Worm (Caenorhabditis elegans) whole organism, L4 larva: ENCODE measurements around the gene lips-1.

ENCODE experiments used
- D1046.2 ChIP-seq: fragments of 200-800 bp; sonication (Bioruptor generic); IDR thresholded peaks from 2 replicates; pipeline ENCODE4 v1.3.6; 2022; ENCODE audit warnings: missing genetic modification characterization, missing compliant biosample characterization
- F37D6.2 ChIP-seq: sonication (generic microtip); optimal IDR thresholded peaks from 2 replicates; lab custom pipeline; 2016; ENCODE audit warnings: mild to moderate bottlenecking, missing genetic modification characterization, missing compliant biosample characterization
- F44E2.7 ChIP-seq: fragments of 200-800 bp; sonication (Bioruptor generic); IDR thresholded peaks from 2 replicates; pipeline ENCODE4 v2.1.2; 2022; ENCODE audit warnings: missing genetic modification characterization, missing compliant biosample characterization
- T26A8.4 ChIP-seq: fragments of 200-800 bp; sonication (Bioruptor generic); IDR thresholded peaks from 2 replicates; pipeline ENCODE4 v1.3.6; 2022; ENCODE audit warnings: missing genetic modification characterization, missing compliant biosample characterization
- Y48G9A.11 ChIP-seq: fragments of 200-800 bp; sonication (Bioruptor generic); IDR thresholded peaks from 2 replicates; pipeline ENCODE4 v1.3.6; 2022; ENCODE audit warnings: missing genetic modification reagents, missing genetic modification characterization, missing compliant biosample characterization
- Y5F2A.4 ChIP-seq: fragments of 200-800 bp; sonication (Bioruptor generic); optimal IDR thresholded peaks from 2 replicates; lab custom pipeline; 2018; ENCODE audit warnings: mild to moderate bottlenecking, missing genetic modification characterization, missing compliant biosample characterization
- Y75B8A.6 ChIP-seq: fragments of 200-800 bp; sonication (Bioruptor generic); IDR thresholded peaks from 2 replicates; pipeline ENCODE4 v1.3.6; 2022; ENCODE audit warnings: missing genetic modification reagents, missing genetic modification characterization, missing compliant biosample characterization
- ZK337.2 ChIP-seq: fragments of 200-800 bp; sonication (Bioruptor generic); IDR thresholded peaks from 2 replicates; pipeline ENCODE4 v1.3.6; 2022; ENCODE audit warnings: missing genetic modification reagents, missing genetic modification characterization, missing compliant biosample characterization
- aly-2 ChIP-seq: sonication (generic microtip); optimal IDR thresholded peaks from 2 replicates; lab custom pipeline; 2018; ENCODE audit warnings: missing biosample characterization, missing genetic modification characterization
- ama-1 ChIP-seq: fragments of 150-350 bp; optimal IDR thresholded peaks from 2 replicates; lab custom pipeline; 2014; ENCODE audit warnings: inconsistent platforms, mixed read lengths
- arid-1 ChIP-seq: fragments of 200-800 bp; sonication (Bioruptor generic); conservative IDR thresholded peaks from 2 replicates; pipeline ENCODE4 v1.3.6; 2022; ENCODE audit warnings: missing genetic modification reagents, missing genetic modification characterization, missing compliant biosample characterization
- ceh-20 ChIP-seq: fragments of 200-800 bp; sonication (Bioruptor generic); IDR thresholded peaks from 2 replicates; pipeline ENCODE4 v1.3.6; 2022; ENCODE audit warnings: missing genetic modification reagents, missing genetic modification characterization, missing compliant biosample characterization
- ceh-62 ChIP-seq: sonication (generic microtip); optimal IDR thresholded peaks from 2 replicates; lab custom pipeline; 2017; ENCODE audit warnings: missing biosample characterization, missing genetic modification characterization
- ceh-82 ChIP-seq: sonication (generic microtip); optimal IDR thresholded peaks from 2 replicates; lab custom pipeline; 2017; ENCODE audit warnings: missing biosample characterization, missing genetic modification characterization
- cey-2 ChIP-seq: sonication (generic microtip); optimal IDR thresholded peaks from 3 replicates; lab custom pipeline; 2017; ENCODE audit warnings: missing genetic modification characterization, mild to moderate bottlenecking, missing compliant biosample characterization, antibody characterized with exemption, borderline replicate concordance; ENCODE audit not compliant: insufficient read depth
- ctbp-1 ChIP-seq: fragments of 200-800 bp; sonication (Bioruptor generic); IDR thresholded peaks from 2 replicates; pipeline ENCODE4 v1.3.6; 2022; ENCODE audit warnings: missing genetic modification reagents, missing genetic modification characterization, missing compliant biosample characterization
- daf-19 ChIP-seq: fragments of 200-800 bp; sonication (Bioruptor generic); conservative IDR thresholded peaks from 2 replicates; pipeline ENCODE4 v1.3.6; 2022; ENCODE audit warnings: missing genetic modification characterization, missing compliant biosample characterization
- daf-8 ChIP-seq: fragments of 200-800 bp; sonication (Bioruptor generic); IDR thresholded peaks from 2 replicates; pipeline ENCODE4 v1.3.6; 2022; ENCODE audit warnings: missing genetic modification characterization, missing compliant biosample characterization
- dmd-6 ChIP-seq: fragments of 200-800 bp; sonication (Bioruptor generic); IDR thresholded peaks from 2 replicates; pipeline ENCODE4 v1.3.6; 2022; ENCODE audit warnings: missing genetic modification reagents, missing genetic modification characterization, missing compliant biosample characterization
- dmd-9 ChIP-seq: fragments of 200-800 bp; sonication (Bioruptor generic); IDR thresholded peaks from 2 replicates; pipeline ENCODE4 v1.3.6; 2022; ENCODE audit warnings: missing genetic modification reagents, missing genetic modification characterization, missing compliant biosample characterization
- dpl-1 ChIP-seq: fragments of 150-350 bp; optimal IDR thresholded peaks from 2 replicates; lab custom pipeline; 2014; ENCODE audit warnings: missing biosample characterization, missing genetic modification reagents, missing genetic modification characterization
- duxl-1 ChIP-seq: sonication (generic microtip); optimal IDR thresholded peaks from 2 replicates; lab custom pipeline; 2016; ENCODE audit warnings: mild to moderate bottlenecking, missing genetic modification characterization, moderate library complexity, missing compliant biosample characterization; ENCODE audit not compliant: poor library complexity
- egl-27 ChIP-seq: sonication (generic microtip); optimal IDR thresholded peaks from 3 replicates; lab custom pipeline; 2017; ENCODE audit warnings: missing biosample characterization, missing genetic modification reagents, missing genetic modification characterization
- egl-43 ChIP-seq: fragments of 200-800 bp; sonication (Bioruptor generic); IDR thresholded peaks from 2 replicates; pipeline ENCODE4 v1.3.6; 2022; ENCODE audit warnings: missing genetic modification reagents, missing genetic modification characterization, missing compliant biosample characterization
- fkh-10 ChIP-seq: fragments of 150-350 bp; optimal IDR thresholded peaks from 2 replicates; lab custom pipeline; 2014; ENCODE audit warnings: missing biosample characterization, missing genetic modification reagents, missing genetic modification characterization
- lim-7 ChIP-seq: fragments of 200-800 bp; sonication (Bioruptor generic); IDR thresholded peaks from 2 replicates; pipeline ENCODE4 v1.3.6; 2022; ENCODE audit warnings: missing genetic modification characterization, missing compliant biosample characterization
- lin-13 ChIP-seq: fragments of 150-350 bp; optimal IDR thresholded peaks from 2 replicates; lab custom pipeline; 2014; ENCODE audit warnings: missing biosample characterization, missing genetic modification reagents, missing genetic modification characterization
- lin-15B ChIP-seq: fragments of 150-350 bp; sonication (generic microtip); optimal IDR thresholded peaks from 3 replicates; lab custom pipeline; 2014; ENCODE audit warnings: missing biosample characterization, missing genetic modification characterization
- lin-29 ChIP-seq: fragments of 200-800 bp; sonication (Bioruptor generic); IDR thresholded peaks from 2 replicates; pipeline ENCODE4 v1.3.6; 2022; ENCODE audit warnings: missing genetic modification reagents, missing genetic modification characterization, missing compliant biosample characterization
- lin-38 ChIP-seq: fragments of 200-800 bp; sonication (Bioruptor generic); IDR thresholded peaks from 2 replicates; pipeline ENCODE4 v1.3.6; 2022; ENCODE audit warnings: missing genetic modification reagents, missing genetic modification characterization, missing compliant biosample characterization
- lin-39 ChIP-seq: fragments of 150-350 bp; optimal IDR thresholded peaks from 2 replicates; lab custom pipeline; 2014; ENCODE audit warnings: missing biosample characterization, missing genetic modification reagents, missing genetic modification characterization
- lir-3 ChIP-seq: sonication (generic microtip); optimal IDR thresholded peaks from 2 replicates; lab custom pipeline; 2016; ENCODE audit warnings: mild to moderate bottlenecking, missing genetic modification characterization, missing compliant biosample characterization
- madf-5 ChIP-seq, 2 experiments: fragments of 200-800 bp; sonication (Bioruptor generic); IDR thresholded peaks; 2 replicates each; pipeline ENCODE4 v1.3.6; 2022; ENCODE audit warnings: missing compliant biosample characterization in 2 of 2, missing genetic modification characterization in 2 of 2
- madf-9 ChIP-seq: fragments of 200-800 bp; sonication (Bioruptor generic); conservative IDR thresholded peaks from 2 replicates; pipeline ENCODE4 v1.3.6; 2022; ENCODE audit warnings: missing genetic modification reagents, missing genetic modification characterization, missing compliant biosample characterization
- mdt-29 ChIP-seq: fragments of 200-800 bp; sonication (Bioruptor generic); IDR thresholded peaks from 2 replicates; pipeline ENCODE4 v1.3.6; 2022; ENCODE audit warnings: missing genetic modification reagents, missing genetic modification characterization, missing compliant biosample characterization
- mes-2 ChIP-seq: sonication (generic microtip); optimal IDR thresholded peaks from 2 replicates; lab custom pipeline; 2016; ENCODE audit warnings: missing genotype, mild to moderate bottlenecking, missing genetic modification characterization, missing compliant biosample characterization; ENCODE audit not compliant: poor library complexity, severe bottlenecking
- mxl-2 ChIP-seq: fragments of 200-800 bp; sonication (Bioruptor generic); conservative IDR thresholded peaks from 2 replicates; pipeline ENCODE4 v1.3.6; 2022; ENCODE audit warnings: missing genetic modification reagents, missing genetic modification characterization, missing compliant biosample characterization
- nhr-11 ChIP-seq: fragments of 150-350 bp; optimal IDR thresholded peaks from 2 replicates; lab custom pipeline; 2014; ENCODE audit warnings: missing biosample characterization, missing genetic modification characterization
- nhr-111 ChIP-seq: fragments of 200-800 bp; sonication (Bioruptor generic); optimal IDR thresholded peaks from 2 replicates; lab custom pipeline; 2018; ENCODE audit warnings: mild to moderate bottlenecking, missing genetic modification characterization, missing compliant biosample characterization
- nhr-237 ChIP-seq: sonication (generic microtip); optimal IDR thresholded peaks from 2 replicates; lab custom pipeline; 2017; ENCODE audit warnings: missing biosample characterization, missing genetic modification characterization
- nhr-28 ChIP-seq: fragments of 150-350 bp; optimal IDR thresholded peaks from 2 replicates; lab custom pipeline; 2014; ENCODE audit warnings: missing biosample characterization, missing genetic modification characterization
- nhr-41 ChIP-seq: fragments of 200-800 bp; sonication (Bioruptor generic); IDR thresholded peaks from 2 replicates; pipeline ENCODE4 v1.3.6; 2022; ENCODE audit warnings: missing genetic modification reagents, missing genetic modification characterization, missing compliant biosample characterization
- nhr-42 ChIP-seq: fragments of 200-800 bp; sonication (Bioruptor generic); IDR thresholded peaks from 2 replicates; pipeline ENCODE4 v1.3.6; 2022; ENCODE audit warnings: missing genetic modification characterization, missing compliant biosample characterization
- nhr-6 ChIP-seq: fragments of 150-350 bp; optimal IDR thresholded peaks from 2 replicates; lab custom pipeline; 2014; ENCODE audit warnings: missing biosample characterization, missing genetic modification characterization
- nhr-76 ChIP-seq: fragments of 150-350 bp; optimal IDR thresholded peaks from 2 replicates; lab custom pipeline; 2014; ENCODE audit warnings: missing biosample characterization, missing genetic modification characterization
- nhr-77 ChIP-seq: fragments of 150-350 bp; optimal IDR thresholded peaks from 2 replicates; lab custom pipeline; 2014; ENCODE audit warnings: missing biosample characterization, missing genetic modification characterization
- saeg-2 ChIP-seq: fragments of 200-800 bp; sonication (Bioruptor generic); IDR thresholded peaks from 2 replicates; pipeline ENCODE4 v1.3.6; 2022; ENCODE audit warnings: missing genetic modification reagents, missing genetic modification characterization, missing compliant biosample characterization
- snpc-4 ChIP-seq: fragments of 150-350 bp; optimal IDR thresholded peaks from 2 replicates; lab custom pipeline; 2014; ENCODE audit warnings: missing biosample characterization, missing genetic modification characterization
- spr-1 ChIP-seq: sonication (generic microtip); optimal IDR thresholded peaks from 2 replicates; lab custom pipeline; 2016; ENCODE audit warnings: mild to moderate bottlenecking, missing genetic modification characterization, missing compliant biosample characterization
- spr-3 ChIP-seq: fragments of 200-800 bp; sonication (Bioruptor generic); optimal IDR thresholded peaks from 2 replicates; lab custom pipeline; 2018; ENCODE audit warnings: mild to moderate bottlenecking, missing genetic modification characterization, missing compliant biosample characterization
- tra-1 ChIP-seq: fragments of 200-800 bp; sonication (Bioruptor generic); IDR thresholded peaks from 2 replicates; pipeline ENCODE4 v1.3.6; 2022; ENCODE audit warnings: missing genetic modification reagents, missing genetic modification characterization, missing compliant biosample characterization
- ztf-11 ChIP-seq: fragments of 150-350 bp; optimal IDR thresholded peaks from 2 replicates; lab custom pipeline; 2014; ENCODE audit warnings: missing biosample characterization, missing genetic modification characterization
- ztf-7 ChIP-seq: fragments of 150-350 bp; optimal IDR thresholded peaks from 2 replicates; lab custom pipeline; 2014; ENCODE audit warnings: missing biosample characterization, missing genetic modification characterization

The lips-1 gene

DNA sequence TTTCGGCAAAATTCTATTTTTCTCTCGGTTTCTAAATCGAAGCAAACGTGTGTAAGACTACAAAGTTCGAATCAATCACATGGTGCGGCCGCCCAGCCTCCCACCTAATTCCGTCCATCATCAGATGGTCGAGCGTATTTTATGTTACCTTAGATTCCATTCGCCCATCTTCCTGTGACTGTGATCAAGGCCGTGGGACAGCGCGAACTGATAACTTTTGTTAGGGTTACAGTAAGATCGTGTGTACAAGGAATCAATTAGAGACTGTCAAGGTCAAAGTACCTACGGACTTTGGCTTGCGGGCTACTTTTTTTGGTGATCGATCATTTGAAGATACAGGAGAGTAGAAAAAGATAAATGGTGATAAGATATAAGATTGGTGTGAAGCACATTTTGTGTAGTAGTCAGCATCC lies 30.5 kb downstream of the lips-1 start:
- no peak for TF ChIP-seq arid-1 (GFP tag; lab: Robert Waterston, UW)
- TF ChIP-seq lir-3 (tag; lab: Kevin White, UChicago): no peak
- TF ChIP-seq Y75B8A.6 (GFP tag; lab: Robert Waterston, UW): no peak
- no peak for TF ChIP-seq tra-1 (GFP tag; lab: Robert Waterston, UW)
- 0 out of 2 replicates have a peak, but pooled peaks have one; percentile 22 for TF ChIP-seq ceh-20 (GFP tag; lab: Robert Waterston, UW)
- no peak for TF ChIP-seq ceh-62 (tag; lab: Kevin White, UChicago)
- no peak for TF ChIP-seq ctbp-1 (GFP tag; lab: Robert Waterston, UW)
- no peak for TF ChIP-seq mxl-2 (GFP tag; lab: Robert Waterston, UW)
- peak; percentile 34 for TF ChIP-seq spr-1 (tag; lab: Kevin White, UChicago)
- no peak for TF ChIP-seq ztf-7 (tag; lab: Kevin White, UChicago)
- TF ChIP-seq madf-9 (GFP tag; lab: Robert Waterston, UW): no peak
- no peak for TF ChIP-seq lin-39 (tag; lab: Kevin White, UChicago)
- no peak for TF ChIP-seq aly-2 (tag; lab: Kevin White, UChicago)
- TF ChIP-seq lim-7: 0 out of 2 replicates have a peak, but pooled peaks have one; percentile 25
- TF ChIP-seq nhr-237 (tag; lab: Kevin White, UChicago): no peak
- no peak for TF ChIP-seq nhr-42 (GFP tag; lab: Robert Waterston, UW)
- TF ChIP-seq ZK337.2 (GFP tag; lab: Robert Waterston, UW): no peak
- TF ChIP-seq mes-2 (tag; lab: Kevin White, UChicago): no peak
- no peak for TF ChIP-seq ztf-11 (tag; lab: Kevin White, UChicago)
- TF ChIP-seq saeg-2: no peak
- TF ChIP-seq cey-2 (tag; lab: Kevin White, UChicago): peak; percentile 61
- no peak for TF ChIP-seq T26A8.4 (GFP tag; lab: Robert Waterston, UW)
- no peak for TF ChIP-seq egl-43 (GFP tag; lab: Robert Waterston, UW)
- no peak for TF ChIP-seq snpc-4 (tag; lab: Kevin White, UChicago)
- no peak for TF ChIP-seq daf-19 (GFP tag; lab: Robert Waterston, UW)
- no peak for TF ChIP-seq egl-27 (tag; lab: Kevin White, UChicago)
- peak; percentile 69 for TF ChIP-seq nhr-11
- no peak for TF ChIP-seq nhr-111 (GFP tag; lab: Kevin White, UChicago)
- no peak for TF ChIP-seq D1046.2 (GFP tag; lab: Robert Waterston, UW)
- TF ChIP-seq lin-13 (GFP tag; lab: Kevin White, UChicago): no peak
- no peak for TF ChIP-seq lin-29 (GFP tag; lab: Robert Waterston, UW)
- TF ChIP-seq duxl-1 (tag; lab: Kevin White, UChicago): no peak
- TF ChIP-seq lin-38: no peak
- no peak for TF ChIP-seq Y48G9A.11 (GFP tag; lab: Robert Waterston, UW)
- no peak for TF ChIP-seq F37D6.2 (tag; lab: Kevin White, UChicago)
- TF ChIP-seq dmd-6: peak; percentile 76
- TF ChIP-seq lin-15B (tag; lab: Kevin White, UChicago): no peak
- TF ChIP-seq Y5F2A.4 (GFP tag; lab: Kevin White, UChicago): no peak
- no peak for TF ChIP-seq nhr-41 (GFP tag; lab: Robert Waterston, UW)
- TF ChIP-seq madf-5 (GFP tag; IDR thresholded peaks at IDR 0.05; lab: Robert Waterston, UW): 0 out of 4 replicates have a peak, but pooled peaks of 1 of the 2 experiments have one; percentile 7
- no peak for TF ChIP-seq dmd-9
- no peak for TF ChIP-seq F44E2.7 (GFP tag; lab: Robert Waterston, UW)
- peak; percentile 18 for TF ChIP-seq dpl-1 (GFP tag; lab: Kevin White, UChicago)
- no peak for TF ChIP-seq spr-3 (GFP tag; lab: Kevin White, UChicago)
- TF ChIP-seq nhr-77 (tag; lab: Kevin White, UChicago): peak; percentile 29
- TF ChIP-seq fkh-10: no peak
- TF ChIP-seq ceh-82 (tag; lab: Kevin White, UChicago): no peak
- no peak for TF ChIP-seq nhr-6 (tag; lab: Kevin White, UChicago)
- TF ChIP-seq nhr-28 (tag; lab: Kevin White, UChicago): peak; percentile 96
- TF ChIP-seq ama-1 (lab: Kevin White, UChicago): no peak
- TF ChIP-seq daf-8 (GFP tag; lab: Robert Waterston, UW): no peak
- no peak for TF ChIP-seq mdt-29
- TF ChIP-seq nhr-76 (tag; lab: Kevin White, UChicago): peak; percentile 50
